Worm (Caenorhabditis elegans) whole organism, L4/young adult: ENCODE data around the gene pap-3.

Experiments used
- W03F9.2 ChIP-seq: fragments of 150-350 bp; optimal IDR thresholded peaks from 2 replicates; lab custom pipeline; 2014; ENCODE audit warnings: missing biosample characterization, missing genetic modification characterization
- dao-5 ChIP-seq: sonication (generic microtip); optimal IDR thresholded peaks from 2 replicates; lab custom pipeline; 2016; ENCODE audit warnings: missing genotype, missing genetic modification characterization, moderate library complexity, missing compliant biosample characterization
- him-1 ChIP-seq: sonication (generic microtip); optimal IDR thresholded peaks from 2 replicates; lab custom pipeline; 2016; ENCODE audit warnings: missing genotype, missing genetic modification reagents, missing genetic modification characterization, missing compliant biosample characterization

Gene pap-3

ce11 chrII:11816475-11816874, at the start of gene pap-3:
pap-3 (minus strand) TSS chrII:11816575.
- TF ChIP-seq dao-5 (tag; lab: Kevin White, UChicago) = no peak
- no peak for TF ChIP-seq W03F9.2 (tag; lab: Kevin White, UChicago)
- TF ChIP-seq him-1 = no peak

- TF ChIP-seq W03F9.2 (tag; lab: Kevin White, UChicago) (no peak), dao-5 (tag; lab: Kevin White, UChicago) (no peak)
Measured at ce11 chrII:11865644-11866043, 49.3 kb upstream of the pap-3 start, which contains the start of gene K12D12.4. K12D12.4 (minus strand) TSS chrII:11865744.

- TF ChIP-seq him-1 (no peak), dao-5 (tag; lab: Kevin White, UChicago) (no peak), W03F9.2 (tag; lab: Kevin White, UChicago) (peak; percentile 25)
Measured at ce11 chrII:11860623-11861079, 44.3 kb upstream of the pap-3 start, which contains the start of gene K12D12.5. K12D12.5 (plus strand) TSS chrII:11861029.

ce11 chrII:11859833-11860232, 43.5 kb upstream of the pap-3 start:
- TF ChIP-seq dao-5 (tag; lab: Kevin White, UChicago) (no peak), him-1 (no peak)

ce11 chrII:11856361-11856760, 40.0 kb upstream of the pap-3 start, which contains the start of gene clh-1:
clh-1 (minus strand) TSS chrII:11856461.
- TF ChIP-seq dao-5 (tag; lab: Kevin White, UChicago) = no peak

- TF ChIP-seq W03F9.2 (tag; lab: Kevin White, UChicago) (no peak), him-1 (no peak), dao-5 (tag; lab: Kevin White, UChicago) (no peak)
Measured at ce11 chrII:11854749-11855148, 38.4 kb upstream of the pap-3 start.

- TF ChIP-seq W03F9.2 (tag; lab: Kevin White, UChicago) (no peak), him-1 (no peak), dao-5 (tag; lab: Kevin White, UChicago) (no peak)
Measured at ce11 chrII:11853108-11853507, 36.7 kb upstream of the pap-3 start.

ce11 chrII:11852191-11852901, 36.0 kb upstream of the pap-3 start:
- TF ChIP-seq him-1 = no peak
- no peak for TF ChIP-seq dao-5 (tag; lab: Kevin White, UChicago)
- TF ChIP-seq W03F9.2 (tag; lab: Kevin White, UChicago) = no peak

- TF ChIP-seq him-1 (no peak), W03F9.2 (tag; lab: Kevin White, UChicago) (no peak), dao-5 (tag; lab: Kevin White, UChicago) (no peak)
Measured at ce11 chrII:11849572-11849971, 33.2 kb upstream of the pap-3 start.

- no peak for TF ChIP-seq W03F9.2 (tag; lab: Kevin White, UChicago)
- no peak for TF ChIP-seq him-1
- no peak for TF ChIP-seq dao-5 (tag; lab: Kevin White, UChicago)
Measured at ce11 chrII:11845954-11846353, 29.6 kb upstream of the pap-3 start.

ce11 chrII:11844984-11845383, 28.6 kb upstream of the pap-3 start:
- TF ChIP-seq him-1 (no peak), W03F9.2 (tag; lab: Kevin White, UChicago) (no peak), dao-5 (tag; lab: Kevin White, UChicago) (no peak)

ce11 chrII:11844072-11844471, 27.7 kb upstream of the pap-3 start:
- no peak for TF ChIP-seq him-1
- no peak for TF ChIP-seq W03F9.2 (tag; lab: Kevin White, UChicago)
- no peak for TF ChIP-seq dao-5 (tag; lab: Kevin White, UChicago)

ce11 chrII:11843441-11843840, 27.1 kb upstream of the pap-3 start:
- TF ChIP-seq W03F9.2 (tag; lab: Kevin White, UChicago) (no peak), him-1 (no peak), dao-5 (tag; lab: Kevin White, UChicago) (no peak)

- TF ChIP-seq him-1 (no peak), W03F9.2 (tag; lab: Kevin White, UChicago) (no peak)
Measured at ce11 chrII:11842766-11843165, 26.4 kb upstream of the pap-3 start.

- TF ChIP-seq him-1 (no peak), dao-5 (tag; lab: Kevin White, UChicago) (no peak), W03F9.2 (tag; lab: Kevin White, UChicago) (no peak)
Measured at ce11 chrII:11842317-11842716, 25.9 kb upstream of the pap-3 start, which contains the start of gene T27D12.1. T27D12.1 (plus strand) TSS chrII:11842617.
